Fruit fly (Drosophila melanogaster): ENCODE data around the gene Edem1.
A peak's percentile ranks its signal among the peaks of the same experiment; 100 is the strongest.

Edem1 gene

dm6 chrX:1940020-1940419, 31.4 kb upstream of the Edem1 start, which contains the start of the genes CG3857 and CG3587 (continued):
- TF ChIP-seq psq (GFP tag; optimal IDR thresholded peaks at IDR 0.05) (peak; percentile 18), Dll (GFP tag; IDR thresholded peaks at IDR 0.05; ENCODE audit: partially characterized antibody) (no peak), nmo (GFP tag; optimal IDR thresholded peaks at IDR 0.05) (peak; percentile 83), CTCF (GFP tag; optimal IDR thresholded peaks at IDR 0.05) (no peak), CG13287 (GFP tag; IDR thresholded peaks at IDR 0.05; ENCODE audit: partially characterized antibody) (peak; percentile 62), Fer2 (tag; optimal IDR thresholded peaks at IDR 0.05) (peak; percentile 10), CG33557 (GFP tag; optimal IDR thresholded peaks at IDR 0.05) (peak; percentile 54), CG3065 (GFP tag; optimal IDR thresholded peaks at IDR 0.05) (no peak), CG9437 (GFP tag; optimal IDR thresholded peaks at IDR 0.05) (peak; percentile 71), sd (tag; optimal IDR thresholded peaks at IDR 0.05) (peak; percentile 68), bsh (GFP tag; optimal IDR thresholded peaks at IDR 0.05) (peak in 1 of 2 experiments; percentile 60), CG13296 (GFP tag; optimal IDR thresholded peaks at IDR 0.05) (peak; percentile 43), CG3281 (GFP tag; optimal IDR thresholded peaks at IDR 0.05) (peak; percentile 60), Kr (GFP tag; optimal IDR thresholded peaks at IDR 0.05) (no peak), tup (GFP tag; optimal IDR thresholded peaks at IDR 0.05) (peak; percentile 2), Mad (GFP tag; optimal IDR thresholded peaks at IDR 0.05) (peak; percentile 77), BEAF-32 (GFP tag; optimal IDR thresholded peaks at IDR 0.05) (peak; percentile 53), CG5245 (GFP tag; optimal IDR thresholded peaks at IDR 0.05) (peak; percentile 26), CG8359 (GFP tag; optimal IDR thresholded peaks at IDR 0.05; ENCODE audit: borderline replicate concordance) (peak; percentile 16), Ets97D (GFP tag; optimal IDR thresholded peaks at IDR 0.05) (peak; percentile 80), CG13624 (GFP tag; optimal IDR thresholded peaks at IDR 0.05) (peak; percentile 90), CG17612 (GFP tag; IDR thresholded peaks at IDR 0.05) (no peak), Deaf1 (tag; optimal IDR thresholded peaks at IDR 0.05) (peak; percentile 39), trem (tag; optimal IDR thresholded peaks at IDR 0.05) (peak; percentile 58), inv (GFP tag; IDR thresholded peaks at IDR 0.05; ENCODE audit: partially characterized antibody) (no peak), dan (GFP tag; IDR thresholded peaks at IDR 0.05) (no peak), Ptx1 (GFP tag; IDR thresholded peaks at IDR 0.05) (peak; percentile 79), HmgZ (tag; optimal IDR thresholded peaks at IDR 0.05) (peak; percentile 78), cato (GFP tag; optimal IDR thresholded peaks at IDR 0.05; ENCODE audit: borderline replicate concordance) (peak; percentile 50), Bteb2 (GFP tag; optimal IDR thresholded peaks at IDR 0.05) (peak; percentile 69), CG6689 (GFP tag; IDR thresholded peaks at IDR 0.05) (peak; percentile 71), Poxn (GFP tag; IDR thresholded peaks at IDR 0.05) (0 out of 2 replicates have a peak, but pooled peaks have one; percentile 28), Camta (GFP tag; optimal IDR thresholded peaks at IDR 0.05) (peak; percentile 77), Abd-B (GFP tag; optimal IDR thresholded peaks at IDR 0.05) (peak; percentile 71), Hmx (GFP tag; optimal IDR thresholded peaks at IDR 0.05) (peak; percentile 33), CG43689 (GFP tag; IDR thresholded peaks at IDR 0.05) (no peak), cg (GFP tag; optimal IDR thresholded peaks at IDR 0.05) (no peak), CG16863 (GFP tag; optimal IDR thresholded peaks at IDR 0.05) (peak; percentile 76), CG1792 (GFP tag; optimal IDR thresholded peaks at IDR 0.05) (peak; percentile 53), dmrt11E (tag; optimal IDR thresholded peaks at IDR 0.05) (peak; percentile 70), Dip3 (GFP tag; optimal IDR thresholded peaks at IDR 0.05) (peak; percentile 78), tap (tag; optimal IDR thresholded peaks at IDR 0.05) (no peak), odd (GFP tag; optimal IDR thresholded peaks at IDR 0.05) (no peak), CG31388 (GFP tag; optimal IDR thresholded peaks at IDR 0.05) (peak; percentile 11), CG14014 (GFP tag; IDR thresholded peaks at IDR 0.05) (peak; percentile 71), CG15269 (tag; optimal IDR thresholded peaks at IDR 0.05) (peak; percentile 65), ssp (GFP tag; IDR thresholded peaks at IDR 0.05) (peak; percentile 75), hkb (optimal IDR thresholded peaks at IDR 0.05) (no peak), hkb (GFP tag; IDR thresholded peaks at IDR 0.05) (peak; percentile 40; the same call in 1 of the 2 replicates), sna (GFP tag; IDR thresholded peaks at IDR 0.05; ENCODE audit: partially characterized antibody) (no peak), vfl (GFP tag; optimal IDR thresholded peaks at IDR 0.05) (peak; percentile 79)
